Worm (Caenorhabditis elegans): ENCODE data around the gene srbc-5.

DNA sequence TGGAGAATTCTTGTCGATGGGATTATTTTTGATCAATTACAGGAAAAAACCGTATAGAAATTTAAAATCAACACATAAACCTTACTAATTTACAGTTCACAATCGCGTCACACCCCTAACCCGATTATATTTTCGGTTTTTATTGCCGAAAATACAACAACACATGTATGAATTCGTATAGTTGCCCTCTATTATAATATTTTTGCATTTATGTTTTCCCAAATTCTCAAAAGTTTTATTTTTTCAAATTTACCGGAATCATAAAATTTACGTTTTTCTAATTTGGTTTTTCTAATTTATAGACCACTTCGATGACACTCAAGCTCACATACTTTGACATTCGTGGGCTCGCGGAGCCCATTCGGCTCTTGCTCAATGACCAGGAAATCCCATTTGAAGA is 17.2 kb upstream of the srbc-5 start, which contains the start of gene gst-23:
- TF ChIP-seq aly-2 (tag; optimal IDR thresholded peaks at IDR 0.05) (no peak), efl-1 (optimal IDR thresholded peaks at IDR 0.05) (no peak), efl-1 (GFP tag; optimal IDR thresholded peaks at IDR 0.05 in 1 of 2) (no peak), snpc-4 (tag; optimal IDR thresholded peaks at IDR 0.05) (no peak), unc-62 (GFP tag; optimal IDR thresholded peaks at IDR 0.05) (no peak), lin-15B (tag; optimal IDR thresholded peaks at IDR 0.05) (no peak), mdl-1 (tag; optimal IDR thresholded peaks at IDR 0.05) (no peak)
